Worm (Caenorhabditis elegans): ENCODE data around the gene T12E12.6.

DNA sequence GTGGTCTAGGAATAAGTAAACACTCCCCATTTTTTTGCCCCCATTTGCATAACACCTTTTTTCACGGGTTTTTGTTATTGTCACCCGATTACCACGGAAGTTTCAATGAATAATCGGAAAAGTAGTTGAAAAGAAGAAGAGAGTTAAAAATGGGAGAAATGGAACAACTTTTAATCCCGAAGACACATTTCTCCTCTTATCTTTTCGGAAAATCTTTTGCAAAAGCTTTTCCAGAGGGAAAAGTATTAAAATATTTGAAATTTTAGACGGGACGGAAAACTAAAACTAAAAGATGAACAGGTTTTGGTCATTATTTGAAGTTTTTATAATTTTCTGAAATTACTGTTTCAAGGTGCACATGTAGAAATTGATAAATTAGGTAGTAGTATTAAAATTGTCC is 54.9 kb downstream of the T12E12.6 start:
- TF ChIP-seq unc-130 (tag; optimal IDR thresholded peaks at IDR 0.05) (no peak), mdl-1 (tag; optimal IDR thresholded peaks at IDR 0.05) (no peak), ceh-82 (tag; optimal IDR thresholded peaks at IDR 0.05) (no peak), efl-1 (optimal IDR thresholded peaks at IDR 0.05) (no peak), efl-1 (GFP tag; optimal IDR thresholded peaks at IDR 0.05 in 1 of 2) (no peak), skn-1 (tag; optimal IDR thresholded peaks at IDR 0.05) (no peak)

Data from whole organism, L1 larva.